Worm (Caenorhabditis elegans) whole organism, L2 larva: ENCODE measurements around the gene fem-1.
"Not testable (repeated sequence)": the region's sequence is repeated elsewhere in the genome, so short reads cannot be mapped to it uniquely, and the experiment has no call there.

ENCODE experiments used
- ZK546.5 ChIP-seq: sonication (generic microtip); optimal IDR thresholded peaks from 2 replicates; lab custom pipeline; 2017; ENCODE audit warnings: missing biosample characterization, missing genetic modification characterization
- alr-1 ChIP-seq: fragments of 150-350 bp; optimal IDR thresholded peaks from 2 replicates; lab custom pipeline; 2014; ENCODE audit warnings: missing biosample characterization, missing genetic modification characterization
- elt-1 ChIP-seq: fragments of 150-350 bp; optimal IDR thresholded peaks from 2 replicates; lab custom pipeline; 2014; ENCODE audit warnings: missing biosample characterization, missing genetic modification characterization
- fos-1 ChIP-seq: fragments of 150-350 bp; optimal IDR thresholded peaks from 2 replicates; lab custom pipeline; 2014; ENCODE audit warnings: missing biosample characterization, missing genetic modification characterization
- gmeb-1 ChIP-seq: fragments of 150-350 bp; optimal IDR thresholded peaks from 2 replicates; lab custom pipeline; 2014; ENCODE audit warnings: missing biosample characterization, missing genetic modification characterization
- nhr-12 ChIP-seq: fragments of 150-350 bp; optimal IDR thresholded peaks from 2 replicates; lab custom pipeline; 2014; ENCODE audit warnings: missing biosample characterization, missing genetic modification characterization
- nhr-237 ChIP-seq: fragments of 150-350 bp; optimal IDR thresholded peaks from 2 replicates; lab custom pipeline; 2014; ENCODE audit warnings: missing biosample characterization, missing genetic modification characterization

ce11 chrIV:5486208-5486731 lies 51.5 kb downstream of the fem-1 start, which contains the start of the genes snpc-3.1 and puf-7:
- TF ChIP-seq nhr-12 (tag; lab: Kevin White, UChicago); nhr-237 (tag; lab: Kevin White, UChicago); elt-1 (tag; lab: Kevin White, UChicago); alr-1 (tag; lab: Kevin White, UChicago); fos-1 (tag; lab: Kevin White, UChicago); ZK546.5; gmeb-1: not testable (repeated sequence)
